Worm (Caenorhabditis elegans) whole organism, young adult: ENCODE data around the gene pch-2.

Source experiments
- F37B4.10 ChIP-seq: fragments of 200-800 bp; sonication (Bioruptor generic); IDR thresholded peaks from 2 replicates; pipeline ENCODE4 v1.3.6; 2022; ENCODE audit warnings: missing genetic modification characterization, missing compliant biosample characterization
- F52B5.7 ChIP-seq: sonication (generic microtip); optimal IDR thresholded peaks from 2 replicates; lab custom pipeline; 2016; ENCODE audit warnings: mild to moderate bottlenecking, missing genetic modification characterization, missing compliant biosample characterization
- F57C9.4 ChIP-seq: sonication (generic microtip); optimal IDR thresholded peaks from 2 replicates; lab custom pipeline; 2017; ENCODE audit warnings: mild to moderate bottlenecking, missing genetic modification characterization, missing compliant biosample characterization
- Y56A3A.18 ChIP-seq: fragments of 200-800 bp; sonication (Bioruptor generic); IDR thresholded peaks from 2 replicates; pipeline ENCODE4 v1.3.6; 2022; ENCODE audit warnings: missing genetic modification reagents, missing genetic modification characterization, missing compliant biosample characterization
- Y95B8A.8 ChIP-seq: fragments of 200-800 bp; sonication (Bioruptor generic); IDR thresholded peaks from 2 replicates; pipeline ENCODE4 v1.3.6; 2022; ENCODE audit warnings: missing genetic modification reagents, missing genetic modification characterization, missing compliant biosample characterization
- ZK185.1 ChIP-seq: sonication (generic microtip); optimal IDR thresholded peaks from 2 replicates; lab custom pipeline; 2016; ENCODE audit warnings: mild to moderate bottlenecking, missing genetic modification characterization, missing compliant biosample characterization; ENCODE audit not compliant: poor library complexity, severe bottlenecking
- aptf-3 ChIP-seq: fragments of 200-800 bp; sonication (Bioruptor generic); IDR thresholded peaks from 2 replicates; pipeline ENCODE4 v1.3.6; 2022; ENCODE audit warnings: missing genetic modification characterization, missing compliant biosample characterization
- athp-1 ChIP-seq: sonication (generic microtip); optimal IDR thresholded peaks from 2 replicates; lab custom pipeline; 2017; ENCODE audit warnings: mild to moderate bottlenecking, missing genetic modification characterization, missing compliant biosample characterization
- attf-5 ChIP-seq: fragments of 200-800 bp; sonication (Bioruptor generic); optimal IDR thresholded peaks from 2 replicates; lab custom pipeline; 2018; ENCODE audit warnings: mild to moderate bottlenecking, missing genetic modification characterization, missing compliant biosample characterization
- cebp-1 ChIP-seq, 2 experiments: fragments of 200-800 bp in 1 of 2; sonication (Bioruptor generic) in 1 of 2; sonication (generic microtip) in 1 of 2; IDR thresholded peaks in 1 of 2; optimal IDR thresholded peaks in 1 of 2; 2 replicates each; pipeline versions ENCODE4 v1.3.6 to Lab custom; 2017 to 2022; ENCODE audit warnings: missing compliant biosample characterization in 2 of 2, missing genetic modification characterization in 2 of 2, mild to moderate bottlenecking in 1 of 2, missing genetic modification reagents in 1 of 2, moderate library complexity in 1 of 2
- ceh-27 ChIP-seq: fragments of 200-800 bp; sonication (Bioruptor generic); optimal IDR thresholded peaks from 2 replicates; lab custom pipeline; 2018; ENCODE audit warnings: mild to moderate bottlenecking, missing genetic modification characterization, moderate library complexity, missing compliant biosample characterization
- ceh-40 ChIP-seq: fragments of 200-800 bp; sonication (Bioruptor generic); IDR thresholded peaks from 2 replicates; pipeline ENCODE4 v1.3.6; 2022; ENCODE audit warnings: missing genetic modification characterization, missing compliant biosample characterization
- ceh-79 ChIP-seq: sonication (generic microtip); optimal IDR thresholded peaks from 2 replicates; lab custom pipeline; 2017; ENCODE audit warnings: mild to moderate bottlenecking, missing genetic modification characterization, missing compliant biosample characterization
- chd-7 ChIP-seq: sonication (generic microtip); optimal IDR thresholded peaks from 2 replicates; lab custom pipeline; 2016; ENCODE audit warnings: mild to moderate bottlenecking, missing genetic modification characterization, moderate library complexity, missing compliant biosample characterization
- dox-1 ChIP-seq: fragments of 200-800 bp; sonication (Bioruptor generic); IDR thresholded peaks from 2 replicates; pipeline ENCODE4 v1.3.6; 2022; ENCODE audit warnings: missing genetic modification reagents, missing genetic modification characterization, missing compliant biosample characterization
- egl-18 ChIP-seq: fragments of 200-800 bp; sonication (Bioruptor generic); IDR thresholded peaks from 2 replicates; pipeline ENCODE4 v1.3.6; 2022; ENCODE audit warnings: missing genetic modification reagents, missing genetic modification characterization, missing compliant biosample characterization
- egl-44 ChIP-seq: fragments of 200-800 bp; sonication (Bioruptor generic); IDR thresholded peaks from 2 replicates; pipeline ENCODE4 v1.3.6; 2022; ENCODE audit warnings: missing genetic modification reagents, missing genetic modification characterization, missing compliant biosample characterization
- egrh-3 ChIP-seq: fragments of 200-800 bp; sonication (Bioruptor generic); IDR thresholded peaks from 2 replicates; pipeline ENCODE4 v1.3.6; 2022; ENCODE audit warnings: missing genetic modification reagents, missing genetic modification characterization, missing compliant biosample characterization
- him-1 ChIP-seq: sonication (generic microtip); optimal IDR thresholded peaks from 2 replicates; lab custom pipeline; 2016; ENCODE audit warnings: missing genotype, missing genetic modification reagents, missing genetic modification characterization, missing compliant biosample characterization
- hmg-1.2 ChIP-seq: fragments of 200-800 bp; sonication (Bioruptor generic); IDR thresholded peaks from 2 replicates; pipeline ENCODE4 v1.3.6; 2022; ENCODE audit warnings: missing genetic modification reagents, missing genetic modification characterization, missing compliant biosample characterization
- lag-1 ChIP-seq: fragments of 200-800 bp; sonication (Bioruptor generic); IDR thresholded peaks from 2 replicates; pipeline ENCODE4 v1.3.6; 2022; ENCODE audit warnings: missing genetic modification reagents, missing genetic modification characterization, missing compliant biosample characterization
- let-526 ChIP-seq: fragments of 200-800 bp; sonication (Bioruptor generic); IDR thresholded peaks from 2 replicates; pipeline ENCODE4 v1.3.6; 2022; ENCODE audit warnings: missing genetic modification reagents, missing genetic modification characterization, missing compliant biosample characterization
- let-607 ChIP-seq, 2 experiments: fragments of 200-800 bp in 1 of 2; sonication (Bioruptor generic) in 1 of 2; sonication (generic microtip) in 1 of 2; optimal IDR thresholded peaks; 2 replicates each; lab custom pipeline; 2016 to 2018; ENCODE audit warnings: mild to moderate bottlenecking in 2 of 2, missing compliant biosample characterization in 2 of 2, missing genetic modification characterization in 2 of 2, moderate library complexity in 2 of 2, missing genotype in 1 of 2
- lin-54 ChIP-seq: fragments of 200-800 bp; sonication (Bioruptor generic); optimal IDR thresholded peaks from 2 replicates; lab custom pipeline; 2018; ENCODE audit warnings: mild to moderate bottlenecking, missing genetic modification characterization, missing compliant biosample characterization
- lir-1 ChIP-seq: fragments of 200-800 bp; sonication (Bioruptor generic); conservative IDR thresholded peaks from 2 replicates; pipeline ENCODE4 v1.3.6; 2022; ENCODE audit warnings: missing genetic modification reagents, missing genetic modification characterization, missing compliant biosample characterization
- madf-10 ChIP-seq: sonication (generic microtip); optimal IDR thresholded peaks from 2 replicates; lab custom pipeline; 2016; ENCODE audit warnings: mild to moderate bottlenecking, missing genetic modification characterization, missing compliant biosample characterization
- mcd-1 ChIP-seq: fragments of 200-800 bp; sonication (Bioruptor generic); IDR thresholded peaks from 2 replicates; pipeline ENCODE4 v1.3.6; 2022; ENCODE audit warnings: missing genetic modification reagents, missing genetic modification characterization, missing compliant biosample characterization
- nfya-1 ChIP-seq: sonication (generic microtip); optimal IDR thresholded peaks from 2 replicates; lab custom pipeline; 2017; ENCODE audit warnings: antibody characterized with exemption, missing compliant biosample characterization, missing genetic modification characterization, borderline replicate concordance; ENCODE audit not compliant: insufficient read depth
- nfyb-1 ChIP-seq: fragments of 200-800 bp; sonication (Bioruptor generic); IDR thresholded peaks from 2 replicates; pipeline ENCODE4 v1.3.6; 2022; ENCODE audit warnings: missing genetic modification reagents, missing genetic modification characterization, missing compliant biosample characterization
- nhr-80 ChIP-seq: sonication (generic microtip); optimal IDR thresholded peaks from 2 replicates; lab custom pipeline; 2016; ENCODE audit warnings: missing genetic modification characterization, missing compliant biosample characterization
- pbrm-1 ChIP-seq: fragments of 200-800 bp; sonication (Bioruptor generic); IDR thresholded peaks from 2 replicates; pipeline ENCODE4 v1.3.6; 2022; ENCODE audit warnings: missing genetic modification reagents, missing genetic modification characterization, missing compliant biosample characterization
- rcor-1 ChIP-seq: fragments of 200-800 bp; sonication (Bioruptor generic); IDR thresholded peaks from 2 replicates; pipeline ENCODE4 v1.3.6; 2022; ENCODE audit warnings: missing genetic modification reagents, missing genetic modification characterization, missing compliant biosample characterization
- repo-1 ChIP-seq: sonication (generic microtip); optimal IDR thresholded peaks from 2 replicates; lab custom pipeline; 2017; ENCODE audit warnings: mild to moderate bottlenecking, missing genetic modification characterization, missing compliant biosample characterization
- tbp1 ChIP-seq: fragments of 200-800 bp; sonication (Bioruptor generic); optimal IDR thresholded peaks from 2 replicates; lab custom pipeline; 2018; ENCODE audit warnings: mild to moderate bottlenecking, missing genetic modification characterization, missing compliant biosample characterization
- tlf-1 ChIP-seq: fragments of 200-800 bp; sonication (Bioruptor generic); optimal IDR thresholded peaks from 2 replicates; lab custom pipeline; 2018; ENCODE audit warnings: mild to moderate bottlenecking, missing genetic modification characterization, missing compliant biosample characterization
- unc-62 ChIP-seq: fragments of 150-350 bp; optimal IDR thresholded peaks from 2 replicates; lab custom pipeline; 2014; ENCODE audit warnings: missing biosample characterization, missing genetic modification reagents, missing genetic modification characterization
- zfh-2 ChIP-seq: fragments of 200-800 bp; sonication (Bioruptor generic); conservative IDR thresholded peaks from 2 replicates; pipeline ENCODE4 v1.3.6; 2022; ENCODE audit warnings: missing genetic modification reagents, missing genetic modification characterization, missing compliant biosample characterization
- ztf-18 ChIP-seq: sonication (generic microtip); optimal IDR thresholded peaks from 2 replicates; lab custom pipeline; 2016; ENCODE audit warnings: missing genotype, mild to moderate bottlenecking, missing genetic modification characterization, missing compliant biosample characterization

pch-2 gene

DNA sequence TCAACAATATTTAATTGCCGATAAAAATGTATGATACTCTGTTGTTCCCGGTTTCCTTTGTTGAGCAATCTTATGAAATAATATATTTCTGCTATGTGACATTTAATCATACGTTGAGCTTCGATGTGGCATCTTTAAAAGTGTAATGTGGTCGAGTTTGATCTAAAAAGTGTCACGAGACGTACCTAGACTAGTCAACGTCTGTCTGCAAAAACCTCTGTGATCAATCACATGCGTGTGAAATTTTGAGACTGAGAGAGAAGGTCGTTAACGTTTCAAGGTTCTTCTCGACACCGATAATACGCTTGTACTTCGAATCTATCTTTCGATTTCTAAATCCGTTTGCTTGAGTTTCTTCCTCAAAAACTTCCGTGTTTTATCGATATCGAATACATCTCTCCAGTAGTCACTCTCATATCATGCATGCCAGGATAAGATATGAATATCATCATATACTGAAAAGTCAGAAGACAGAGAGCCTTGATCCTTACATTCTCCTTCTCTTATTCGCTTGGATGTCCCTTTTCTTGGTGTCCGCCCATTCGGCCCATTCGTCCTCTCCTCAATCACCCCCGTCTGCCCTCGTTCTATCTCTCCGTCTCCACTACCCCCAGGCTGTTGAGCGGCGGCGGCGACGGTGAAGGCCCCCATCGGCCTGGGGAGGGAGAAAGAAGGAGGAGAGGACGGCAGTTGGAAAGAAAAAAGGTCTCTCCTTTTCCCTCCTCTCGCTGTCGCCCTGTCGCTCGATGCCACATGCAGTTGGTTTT lies 29.7 kb upstream of the pch-2 start:
- TF ChIP-seq let-526 (GFP tag; lab: Robert Waterston, UW) (peak; percentile 50; the same call in 1 of the 2 replicates), nfya-1 (tag; lab: Kevin White, UChicago) (no peak), Y95B8A.8 (no peak), ceh-79 (tag; lab: Kevin White, UChicago) (no peak), dox-1 (GFP tag; lab: Robert Waterston, UW) (peak; percentile 65), aptf-3 (0 out of 2 replicates have a peak, but pooled peaks have one; percentile 40), nhr-80 (tag; lab: Kevin White, UChicago) (peak; percentile 37), F57C9.4 (tag; lab: Kevin White, UChicago) (no peak), mcd-1 (GFP tag; lab: Robert Waterston, UW) (peak; percentile 38; the same call in 1 of the 2 replicates), unc-62 (GFP tag; lab: Kevin White, UChicago) (peak; percentile 52), madf-10 (peak; percentile 6), egl-44 (GFP tag; lab: Robert Waterston, UW) (0 out of 2 replicates have a peak, but pooled peaks have one; percentile 10), lir-1 (peak; percentile 11; the same call in 1 of the 2 replicates), ztf-18 (tag; lab: Kevin White, UChicago) (no peak), repo-1 (peak; percentile 28), athp-1 (tag; lab: Kevin White, UChicago) (no peak), ceh-27 (GFP tag; lab: Kevin White, UChicago) (peak; percentile 25), pbrm-1 (no peak), egrh-3 (peak; percentile 90), hmg-1.2 (GFP tag; lab: Robert Waterston, UW) (0 out of 2 replicates have a peak, but pooled peaks have one; percentile 10), tlf-1 (GFP tag; lab: Kevin White, UChicago) (no peak), egl-18 (no peak), ZK185.1 (tag; lab: Kevin White, UChicago) (no peak), F52B5.7 (peak; percentile 72), Y56A3A.18 (GFP tag; lab: Robert Waterston, UW) (no peak), tbp1 (peak; percentile 11), rcor-1 (GFP tag; lab: Robert Waterston, UW) (0 out of 2 replicates have a peak, but pooled peaks have one; percentile 12), nfyb-1 (GFP tag; lab: Robert Waterston, UW) (no peak), lag-1 (no peak), lin-54 (GFP tag; lab: Kevin White, UChicago) (peak; percentile 6), attf-5 (GFP tag; lab: Kevin White, UChicago) (peak; percentile 36), him-1 (no peak), zfh-2 (GFP tag; lab: Robert Waterston, UW) (peak; percentile 99), let-607 (tag; optimal IDR thresholded peaks at IDR 0.05; lab: Kevin White, UChicago) (no peak), F37B4.10 (0 out of 2 replicates have a peak, but pooled peaks have one; percentile 28), chd-7 (tag; lab: Kevin White, UChicago) (no peak), ceh-40 (GFP tag; lab: Robert Waterston, UW) (peak; percentile 55; the same call in 1 of the 2 replicates), cebp-1 (GFP tag; IDR thresholded peaks at IDR 0.05; lab: Robert Waterston, UW) (peak; percentile 95), cebp-1 (tag; optimal IDR thresholded peaks at IDR 0.05; lab: Kevin White, UChicago) (peak; percentile 93)
